Worm (Caenorhabditis elegans) whole organism, early embryonic: ENCODE measurements around the gene srxa-19.

Source experiments
- aly-1 ChIP-seq: sonication (generic microtip); optimal IDR thresholded peaks from 2 replicates; lab custom pipeline; 2016; ENCODE audit warnings: missing genetic modification characterization, missing compliant biosample characterization
- ceh-13 ChIP-seq: fragments of 200-800 bp; sonication (Bioruptor generic); optimal IDR thresholded peaks from 2 replicates; lab custom pipeline; 2018; ENCODE audit warnings: mild to moderate bottlenecking, missing genetic modification characterization, missing compliant biosample characterization
- flt-1 ChIP-seq: fragments of 200-800 bp; sonication (Bioruptor generic); IDR thresholded peaks from 2 replicates; pipeline ENCODE4 v1.3.6; 2022; ENCODE audit warnings: missing genetic modification characterization, missing compliant biosample characterization
- pes-1 ChIP-seq: fragments of 200-800 bp; sonication (Bioruptor generic); IDR thresholded peaks from 2 replicates; pipeline ENCODE4 v1.3.6; 2022; ENCODE audit warnings: missing genetic modification reagents, missing genetic modification characterization, missing compliant biosample characterization
- sea-1 ChIP-seq: fragments of 200-800 bp; sonication (Bioruptor generic); conservative IDR thresholded peaks from 2 replicates; pipeline ENCODE4 v1.3.6; 2022; ENCODE audit warnings: missing genetic modification characterization, missing compliant biosample characterization
- tra-4 ChIP-seq: sonication (generic microtip); optimal IDR thresholded peaks from 2 replicates; lab custom pipeline; 2017; ENCODE audit warnings: missing genetic modification characterization, missing compliant biosample characterization

ce11 chrV:10083999-10084468, 38.5 kb downstream of the srxa-19 start, which contains the start of gene nhr-12:
- no peak for TF ChIP-seq aly-1 (tag; lab: Kevin White, UChicago)
- no peak for TF ChIP-seq ceh-13
- no peak for TF ChIP-seq flt-1 (GFP tag; lab: Robert Waterston, UW)
- no peak for TF ChIP-seq tra-4 (tag; lab: Kevin White, UChicago)
- TF ChIP-seq sea-1 (GFP tag; lab: Robert Waterston, UW), result no peak
- no peak for TF ChIP-seq pes-1 (GFP tag; lab: Robert Waterston, UW)
